Worm (Caenorhabditis elegans): ENCODE measurements around the gene zmp-1.

DNA sequence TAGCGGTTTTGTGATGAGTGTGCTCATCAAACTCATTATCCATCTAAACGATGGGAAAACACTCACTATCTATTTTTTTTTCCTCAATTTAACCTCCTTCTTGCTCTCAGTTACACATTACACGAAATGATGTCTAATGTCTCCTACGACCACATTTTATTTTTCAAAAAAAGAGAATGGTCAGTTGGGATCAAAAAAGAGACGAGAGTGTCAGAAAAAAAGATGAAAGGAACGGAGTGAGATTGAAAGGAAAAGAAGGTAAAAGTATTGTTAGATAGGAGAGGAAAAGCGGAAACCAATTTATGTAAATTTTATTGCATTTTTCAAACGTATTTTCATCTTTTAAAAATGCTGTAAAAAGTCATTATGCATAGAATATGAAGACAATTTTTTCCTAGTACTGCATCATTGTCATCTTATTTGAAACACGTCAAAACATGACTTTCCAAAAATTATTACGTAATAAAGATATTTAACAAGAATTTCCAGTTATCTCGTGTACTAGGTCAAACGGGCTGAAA lies 1.4 kb upstream of the zmp-1 start:
- TF ChIP-seq unc-62 (GFP tag; optimal IDR thresholded peaks at IDR 0.05): no peak
- TF ChIP-seq F33H1.4 (GFP tag; IDR thresholded peaks at IDR 0.05): no peak
- TF ChIP-seq nhr-179 (tag; optimal IDR thresholded peaks at IDR 0.05): no peak
- no peak for TF ChIP-seq athp-1 (tag; optimal IDR thresholded peaks at IDR 0.05)
- TF ChIP-seq ama-1 (optimal IDR thresholded peaks at IDR 0.05): no peak
- no peak for TF ChIP-seq ama-1 (GFP tag; optimal IDR thresholded peaks at IDR 0.05)
- TF ChIP-seq nhr-90 (tag; optimal IDR thresholded peaks at IDR 0.05): no peak
- no peak for TF ChIP-seq B0261.1 (tag; optimal IDR thresholded peaks at IDR 0.05)
- TF ChIP-seq C06A6.2 (GFP tag; conservative IDR thresholded peaks at IDR 0.05): no peak

All from whole organism, young adult.